Worm (Caenorhabditis elegans) whole organism, L4 larva: ENCODE data around the gene prx-3.
A peak's percentile ranks its signal among the peaks of the same experiment; 100 is the strongest.

Source experiments
- Y48G9A.11 ChIP-seq: fragments of 200-800 bp; sonication (Bioruptor generic); IDR thresholded peaks from 2 replicates; pipeline ENCODE4 v1.3.6; 2022; ENCODE audit warnings: missing genetic modification reagents, missing genetic modification characterization, missing compliant biosample characterization
- Y5F2A.4 ChIP-seq: fragments of 200-800 bp; sonication (Bioruptor generic); optimal IDR thresholded peaks from 2 replicates; lab custom pipeline; 2018; ENCODE audit warnings: mild to moderate bottlenecking, missing genetic modification characterization, missing compliant biosample characterization
- ceh-44 ChIP-seq: fragments of 200-800 bp; sonication (Bioruptor generic); IDR thresholded peaks from 2 replicates; pipeline ENCODE4 v1.3.6; 2022; ENCODE audit warnings: missing genetic modification reagents, missing genetic modification characterization, missing compliant biosample characterization
- dmd-6 ChIP-seq: fragments of 200-800 bp; sonication (Bioruptor generic); IDR thresholded peaks from 2 replicates; pipeline ENCODE4 v1.3.6; 2022; ENCODE audit warnings: missing genetic modification reagents, missing genetic modification characterization, missing compliant biosample characterization
- dpl-1 ChIP-seq: fragments of 150-350 bp; optimal IDR thresholded peaks from 2 replicates; lab custom pipeline; 2014; ENCODE audit warnings: missing biosample characterization, missing genetic modification reagents, missing genetic modification characterization
- hlh-11 ChIP-seq: fragments of 200-800 bp; sonication (Bioruptor generic); optimal IDR thresholded peaks from 2 replicates; lab custom pipeline; 2018; ENCODE audit warnings: mild to moderate bottlenecking, missing genetic modification characterization, missing compliant biosample characterization
- hlh-30 ChIP-seq: sonication (generic microtip); optimal IDR thresholded peaks from 2 replicates; lab custom pipeline; 2017; ENCODE audit warnings: antibody characterized with exemption, mild to moderate bottlenecking, missing genetic modification characterization, missing compliant biosample characterization; ENCODE audit not compliant: insufficient read depth
- lin-29 ChIP-seq: fragments of 200-800 bp; sonication (Bioruptor generic); IDR thresholded peaks from 2 replicates; pipeline ENCODE4 v1.3.6; 2022; ENCODE audit warnings: missing genetic modification reagents, missing genetic modification characterization, missing compliant biosample characterization
- mdl-1 ChIP-seq, 2 experiments: fragments of 150-350 bp in 1 of 2; sonication (generic microtip) in 1 of 2; optimal IDR thresholded peaks; 2 replicates each; lab custom pipeline; 2014 to 2017; ENCODE audit warnings: missing biosample characterization in 2 of 2, missing genetic modification characterization in 2 of 2
- mep-1 ChIP-seq: fragments of 150-350 bp; sonication (generic microtip); optimal IDR thresholded peaks from 3 replicates; lab custom pipeline; 2014; ENCODE audit warnings: missing biosample characterization, missing genetic modification characterization
- nhr-102 ChIP-seq: sonication (generic microtip); optimal IDR thresholded peaks from 2 replicates; lab custom pipeline; 2016; ENCODE audit warnings: mild to moderate bottlenecking, missing genetic modification characterization, moderate library complexity, missing compliant biosample characterization
- nhr-6 ChIP-seq: fragments of 150-350 bp; optimal IDR thresholded peaks from 2 replicates; lab custom pipeline; 2014; ENCODE audit warnings: missing biosample characterization, missing genetic modification characterization
- pqm-1 ChIP-seq: sonication (generic microtip); optimal IDR thresholded peaks from 2 replicates; lab custom pipeline; 2017; ENCODE audit warnings: missing biosample characterization, missing genetic modification characterization

The prx-3 gene

ce11 chrX:6064385-6064784 lies 48.3 kb downstream of the prx-3 start:
- TF ChIP-seq dmd-6 (GFP tag; lab: Robert Waterston, UW) = no peak
- TF ChIP-seq dpl-1 (GFP tag; lab: Kevin White, UChicago) = no peak
- TF ChIP-seq lin-29 (GFP tag; lab: Robert Waterston, UW) = no peak
- TF ChIP-seq mep-1 (tag; lab: Kevin White, UChicago) = no peak
- TF ChIP-seq hlh-30 (tag; lab: Kevin White, UChicago) = peak; percentile 9
- TF ChIP-seq nhr-102 (tag; lab: Kevin White, UChicago) = no peak
- no peak for TF ChIP-seq pqm-1 (tag; lab: Kevin White, UChicago)
- TF ChIP-seq ceh-44 (GFP tag; lab: Robert Waterston, UW) = no peak
- TF ChIP-seq Y5F2A.4 (GFP tag; lab: Kevin White, UChicago) = no peak
- peak; percentile 25 for TF ChIP-seq hlh-11 (tag; lab: Kevin White, UChicago)
- peak in 1 of 2 experiments; percentile 23 for TF ChIP-seq mdl-1 (tag; optimal IDR thresholded peaks at IDR 0.05; lab: Kevin White, UChicago)
- TF ChIP-seq Y48G9A.11 (GFP tag; lab: Robert Waterston, UW) = no peak
- no peak for TF ChIP-seq nhr-6 (tag; lab: Kevin White, UChicago)
